Worm (Caenorhabditis elegans) whole organism, mixed stage, embryonic: ENCODE measurements around the gene srlf-22.

Source experiments
- bed-3 ChIP-seq: fragments of 200-800 bp; sonication (Bioruptor generic); optimal IDR thresholded peaks from 3 replicates; lab custom pipeline; 2018; ENCODE audit warnings: mild to moderate bottlenecking, missing genetic modification characterization, moderate library complexity, missing compliant biosample characterization
- ham-2 ChIP-seq: fragments of 200-800 bp; sonication (Bioruptor generic); optimal IDR thresholded peaks from 2 replicates; lab custom pipeline; 2018; ENCODE audit warnings: mild to moderate bottlenecking, missing genetic modification characterization, missing compliant biosample characterization
- nhr-76 ChIP-seq: sonication (generic microtip); optimal IDR thresholded peaks from 2 replicates; lab custom pipeline; 2017; ENCODE audit warnings: missing biosample characterization, missing genetic modification characterization
- pha-4 ChIP-seq: fragments of 150-350 bp; optimal IDR thresholded peaks from 2 replicates; lab custom pipeline; 2018; ENCODE audit warnings: missing biosample characterization, missing genetic modification reagents, missing genetic modification characterization
- snpc-4 ChIP-seq: fragments of 150-350 bp; optimal IDR thresholded peaks from 2 replicates; lab custom pipeline; 2014; ENCODE audit warnings: missing biosample characterization, missing genetic modification characterization
- ztf-11 ChIP-seq: fragments of 150-350 bp; optimal IDR thresholded peaks from 2 replicates; lab custom pipeline; 2014; ENCODE audit warnings: missing biosample characterization, missing genetic modification characterization

DNA sequence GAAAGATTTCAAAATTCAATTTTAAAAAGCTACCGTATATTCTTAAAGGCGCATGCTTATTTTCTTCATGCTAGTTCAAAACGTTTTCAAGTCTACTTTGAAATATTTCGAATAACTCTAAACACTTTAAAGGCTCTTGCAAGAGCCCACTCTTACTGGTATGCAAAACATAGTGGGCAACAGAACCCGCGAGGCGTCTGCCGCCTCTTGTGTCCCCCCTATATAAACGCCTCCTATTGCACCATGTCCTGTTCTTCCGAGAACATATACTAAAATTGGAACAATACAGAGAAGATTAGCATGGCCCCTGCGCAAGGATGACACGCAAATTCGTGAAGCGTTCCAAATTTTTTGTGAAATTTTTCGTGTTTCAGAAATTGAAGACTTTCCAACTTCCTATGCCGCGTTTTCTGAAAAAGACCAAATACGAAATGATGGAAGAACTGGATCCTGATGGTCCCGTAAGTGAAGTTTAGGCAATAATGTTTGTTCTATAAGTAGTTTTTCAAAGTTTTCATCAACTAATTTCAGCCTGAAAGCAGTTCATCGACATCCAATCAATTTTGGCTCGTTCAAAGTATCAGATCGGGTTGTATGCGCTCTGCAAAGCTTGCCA is 32.0 kb upstream of the srlf-22 start:
- no peak for TF ChIP-seq bed-3 (GFP tag; lab: Kevin White, UChicago)
- no peak for TF ChIP-seq nhr-76 (tag; lab: Kevin White, UChicago)
- no peak for TF ChIP-seq ztf-11 (tag; lab: Kevin White, UChicago)
- no peak for TF ChIP-seq pha-4
- no peak for TF ChIP-seq snpc-4 (tag; lab: Kevin White, UChicago)
- TF ChIP-seq ham-2 (GFP tag; lab: Kevin White, UChicago): no peak
